Fruit fly (Drosophila melanogaster) whole organism, embryonic: Measurements from ENCODE around the gene Upf1.

Source experiments
- Bdp1 ChIP-seq: fragments of 200-800 bp; sonication (Bioruptor generic); optimal IDR thresholded peaks from 3 replicates; lab custom pipeline; 2016; ENCODE audit warnings: missing biosample characterization, missing genetic modification characterization
- CG11093 ChIP-seq: fragments of 200-800 bp; sonication (Bioruptor generic); IDR thresholded peaks from 3 replicates; pipeline ENCODE4 v1.3.6; 2022; ENCODE audit warnings: missing biosample characterization, missing genetic modification characterization
- CG11695 ChIP-seq: fragments of 200-800 bp; sonication (Bioruptor generic); IDR thresholded peaks from 3 replicates; pipeline ENCODE4 v1.3.6; 2022; ENCODE audit warnings: missing biosample characterization, missing genetic modification characterization
- CG12942 ChIP-seq: fragments of 200-800 bp; sonication (Bioruptor generic); optimal IDR thresholded peaks from 3 replicates; lab custom pipeline; 2016; ENCODE audit warnings: missing biosample characterization, missing genetic modification characterization
- CG13123 ChIP-seq: fragments of 200-800 bp; sonication (Bioruptor generic); optimal IDR thresholded peaks from 2 replicates; lab custom pipeline; 2016; ENCODE audit warnings: missing biosample characterization, missing genetic modification characterization
- CG14667 ChIP-seq: fragments of 200-800 bp; sonication (Bioruptor generic); IDR thresholded peaks from 2 replicates; pipeline ENCODE4 v1.3.6; 2022; ENCODE audit warnings: missing biosample characterization, missing genetic modification characterization
- CG14710 ChIP-seq: fragments of 200-800 bp; sonication (Bioruptor generic); optimal IDR thresholded peaks from 3 replicates; lab custom pipeline; 2019; ENCODE audit warnings: missing biosample characterization, mild to moderate bottlenecking, missing genetic modification characterization, moderate library complexity
- CG1529 ChIP-seq: fragments of 200-800 bp; sonication (Bioruptor generic); optimal IDR thresholded peaks from 3 replicates; lab custom pipeline; 2018; ENCODE audit warnings: missing biosample characterization, missing genetic modification characterization
- CG17186 ChIP-seq: fragments of 200-800 bp; sonication (Bioruptor generic); optimal IDR thresholded peaks from 3 replicates; lab custom pipeline; 2017; ENCODE audit warnings: missing biosample characterization, missing genetic modification reagents, missing genetic modification characterization
- CG17912 ChIP-seq: fragments of 200-800 bp; sonication (Bioruptor generic); optimal IDR thresholded peaks from 2 replicates; lab custom pipeline; 2018; ENCODE audit warnings: missing biosample characterization, mild to moderate bottlenecking, missing genetic modification characterization
- CG1832 ChIP-seq: fragments of 200-800 bp; sonication (Bioruptor generic); optimal IDR thresholded peaks from 2 replicates; lab custom pipeline; 2017; ENCODE audit warnings: missing biosample characterization, mild to moderate bottlenecking, missing genetic modification characterization, inconsistent platforms
- CG30020 ChIP-seq: fragments of 200-800 bp; optimal IDR thresholded peaks from 2 replicates; lab custom pipeline; 2019; ENCODE audit warnings: missing biosample characterization, mild to moderate bottlenecking, missing genetic modification characterization, moderate library complexity
- CG3065 ChIP-seq: fragments of 200-800 bp; sonication (Bioruptor generic); optimal IDR thresholded peaks from 2 replicates; lab custom pipeline; 2016; ENCODE audit warnings: missing biosample characterization, missing genetic modification characterization
- CG34376 ChIP-seq: fragments of 200-800 bp; sonication (Bioruptor generic); optimal IDR thresholded peaks from 2 replicates; lab custom pipeline; 2018; ENCODE audit warnings: missing biosample characterization, mild to moderate bottlenecking, missing genetic modification characterization
- CG42726 ChIP-seq: fragments of 200-800 bp; sonication (Bioruptor generic); IDR thresholded peaks from 2 replicates; pipeline ENCODE4 v1.3.6; 2022; ENCODE audit warnings: missing biosample characterization, missing genetic modification characterization; ENCODE audit not compliant: partially characterized antibody
- CG4328 ChIP-seq: fragments of 200-800 bp; sonication (Bioruptor generic); optimal IDR thresholded peaks from 3 replicates; lab custom pipeline; 2017; ENCODE audit warnings: missing biosample characterization, missing genetic modification reagents, missing genetic modification characterization
- CG4820 ChIP-seq: fragments of 200-800 bp; sonication (Bioruptor generic); optimal IDR thresholded peaks from 3 replicates; lab custom pipeline; 2016; ENCODE audit warnings: missing biosample characterization, missing genetic modification characterization
- Deaf1 ChIP-seq: fragments of 200-800 bp; optimal IDR thresholded peaks from 3 replicates; lab custom pipeline; 2019; ENCODE audit warnings: missing biosample characterization, mild to moderate bottlenecking, missing genetic modification characterization, moderate library complexity
- Dek ChIP-seq: fragments of 200-800 bp; sonication (Bioruptor generic); optimal IDR thresholded peaks from 3 replicates; lab custom pipeline; 2019; ENCODE audit warnings: missing biosample characterization, mild to moderate bottlenecking, missing genetic modification characterization, moderate library complexity
- Dfd ChIP-seq, 2 experiments: fragments of >200 bp; optimal IDR thresholded peaks; 2 replicates each; lab custom pipeline; 2017; ENCODE audit warnings: missing biosample characterization in 2 of 2, missing genetic modification characterization in 2 of 2
- E2f2 ChIP-seq: fragments of 200-800 bp; sonication (Bioruptor generic); IDR thresholded peaks from 2 replicates; pipeline ENCODE4 v1.3.6; 2022; ENCODE audit warnings: missing biosample characterization, missing genetic modification characterization
- Eip74EF ChIP-seq, 2 experiments: fragments of 200-800 bp in 1 of 2; fragments of >200 bp in 1 of 2; sonication (Bioruptor generic) in 1 of 2; optimal IDR thresholded peaks; 2 replicates each; lab custom pipeline; 2017 to 2019; ENCODE audit warnings: missing biosample characterization in 2 of 2, missing genetic modification characterization in 2 of 2, mild to moderate bottlenecking in 1 of 2, moderate library complexity in 1 of 2
- HHEX ChIP-seq: fragments of 200-800 bp; sonication (Bioruptor generic); optimal IDR thresholded peaks from 3 replicates; lab custom pipeline; 2017; ENCODE audit warnings: missing biosample characterization, mild to moderate bottlenecking, missing genetic modification characterization, missing genetic modification reagents
- MBD-R2 ChIP-seq: fragments of 200-800 bp; sonication (Bioruptor generic); IDR thresholded peaks from 2 replicates; pipeline ENCODE4 v1.3.6; 2022; ENCODE audit warnings: missing biosample characterization, missing genetic modification characterization
- MESR4 ChIP-seq: fragments of 200-800 bp; sonication (Bioruptor generic); optimal IDR thresholded peaks from 2 replicates; lab custom pipeline; 2018; ENCODE audit warnings: missing biosample characterization, mild to moderate bottlenecking, missing genetic modification characterization, moderate library complexity
- Med ChIP-seq: fragments of 200-800 bp; sonication (Bioruptor generic); peaks from one replicate; lab custom pipeline; 2016; ENCODE audit warnings: missing biosample characterization, missing genetic modification characterization, mild to moderate bottlenecking, inconsistent platforms, moderate library complexity
- NFAT ChIP-seq: fragments of 200-800 bp; sonication (Bioruptor generic); IDR thresholded peaks from 2 replicates; pipeline ENCODE4 v1.3.6; 2022; ENCODE audit warnings: missing biosample characterization, missing genetic modification characterization
- Neu2 ChIP-seq: fragments of 200-800 bp; sonication (Bioruptor generic); optimal IDR thresholded peaks from 3 replicates; lab custom pipeline; 2016; ENCODE audit warnings: missing biosample characterization, missing genetic modification characterization, borderline replicate concordance
- Ravus ChIP-seq: fragments of 200-800 bp; sonication (Bioruptor generic); IDR thresholded peaks from 2 replicates; pipeline ENCODE4 v1.3.6; 2022; ENCODE audit warnings: missing biosample characterization, missing genetic modification characterization
- crol ChIP-seq: fragments of 200-800 bp; sonication (Bioruptor generic); IDR thresholded peaks from 2 replicates; pipeline ENCODE4 v1.3.6; 2022; ENCODE audit warnings: missing biosample characterization, missing genetic modification characterization
- ems ChIP-seq: fragments of 200-800 bp; sonication (Bioruptor generic); optimal IDR thresholded peaks from 3 replicates; lab custom pipeline; 2016; ENCODE audit warnings: missing biosample characterization, missing genetic modification characterization
- en ChIP-seq: fragments of 200-800 bp; sonication (Bioruptor generic); optimal IDR thresholded peaks from 2 replicates; lab custom pipeline; 2016; ENCODE audit warnings: missing biosample characterization, missing genetic modification characterization
- exex ChIP-seq: fragments of 200-800 bp; sonication (Bioruptor generic); optimal IDR thresholded peaks from 4 replicates; lab custom pipeline; 2018; ENCODE audit warnings: missing biosample characterization, mild to moderate bottlenecking, missing genetic modification characterization, moderate library complexity
- eyg ChIP-seq: fragments of 200-800 bp; sonication (Bioruptor generic); optimal IDR thresholded peaks from 3 replicates; lab custom pipeline; 2016; ENCODE audit warnings: missing biosample characterization, missing genetic modification characterization
- fd102C ChIP-seq: fragments of 200-800 bp; sonication (Bioruptor generic); optimal IDR thresholded peaks from 2 replicates; lab custom pipeline; 2018; ENCODE audit warnings: missing biosample characterization, mild to moderate bottlenecking, missing genetic modification characterization, moderate library complexity
- h ChIP-seq: fragments of >200 bp; optimal IDR thresholded peaks from 2 replicates; lab custom pipeline; 2017
- hb ChIP-seq: fragments of 200-800 bp; sonication (Bioruptor generic); IDR thresholded peaks from 3 replicates; pipeline ENCODE4 v1.3.6; 2022; ENCODE audit warnings: missing biosample characterization, missing genetic modification characterization; ENCODE audit not compliant: partially characterized antibody
- hbn ChIP-seq: fragments of 200-800 bp; sonication (Bioruptor generic); IDR thresholded peaks from 2 replicates; pipeline ENCODE4 v1.3.6; 2022; ENCODE audit warnings: missing biosample characterization, missing genetic modification characterization; ENCODE audit not compliant: partially characterized antibody
- kay ChIP-seq: fragments of 200-800 bp; sonication (Bioruptor generic); optimal IDR thresholded peaks from 2 replicates; lab custom pipeline; 2016; ENCODE audit warnings: missing biosample characterization, missing genetic modification characterization
- klu ChIP-seq: fragments of 200-800 bp; sonication (Bioruptor generic); IDR thresholded peaks from 2 replicates; pipeline ENCODE4 v1.3.6; 2022; ENCODE audit warnings: missing biosample characterization, missing genetic modification characterization
- lilli ChIP-seq: fragments of 200-800 bp; sonication (Bioruptor generic); optimal IDR thresholded peaks from 3 replicates; lab custom pipeline; 2016; ENCODE audit warnings: missing biosample characterization, missing genetic modification characterization
- nau ChIP-seq: fragments of 200-800 bp; sonication (Bioruptor generic); optimal IDR thresholded peaks from 3 replicates; lab custom pipeline; 2017; ENCODE audit warnings: missing biosample characterization, mild to moderate bottlenecking, missing genetic modification characterization, missing genetic modification reagents
- odd ChIP-seq: fragments of 200-800 bp; sonication (Bioruptor generic); optimal IDR thresholded peaks from 2 replicates; lab custom pipeline; 2017; ENCODE audit warnings: missing biosample characterization, mild to moderate bottlenecking, missing genetic modification characterization
- scrt ChIP-seq: fragments of 200-800 bp; sonication (Bioruptor generic); optimal IDR thresholded peaks from 2 replicates; lab custom pipeline; 2018; ENCODE audit warnings: missing biosample characterization, mild to moderate bottlenecking, missing genetic modification characterization, moderate library complexity
- sim ChIP-seq: fragments of 200-800 bp; sonication (Bioruptor generic); IDR thresholded peaks from 2 replicates; pipeline ENCODE4 v1.3.6; 2022; ENCODE audit warnings: missing biosample characterization, missing genetic modification characterization
- so ChIP-seq: fragments of 200-800 bp; sonication (Bioruptor generic); IDR thresholded peaks from 3 replicates; pipeline ENCODE4 v1.3.6; 2022; ENCODE audit warnings: missing biosample characterization, missing genetic modification characterization
- tx ChIP-seq: fragments of 200-800 bp; sonication (Bioruptor generic); optimal IDR thresholded peaks from 2 replicates; lab custom pipeline; 2016; ENCODE audit warnings: missing biosample characterization, missing genetic modification characterization
- z ChIP-seq: fragments of 200-800 bp; sonication (Bioruptor generic); IDR thresholded peaks from 3 replicates; pipeline ENCODE4 v1.3.6; 2022; ENCODE audit warnings: missing biosample characterization, missing genetic modification characterization
- zfh1 ChIP-seq: fragments of 200-800 bp; sonication (Bioruptor generic); IDR thresholded peaks from 3 replicates; pipeline ENCODE4 v1.3.6; 2022; ENCODE audit warnings: missing biosample characterization, missing genetic modification characterization
- zfh2 ChIP-seq: fragments of 200-800 bp; sonication (Bioruptor generic); optimal IDR thresholded peaks from 2 replicates; lab custom pipeline; 2016; ENCODE audit warnings: missing biosample characterization, missing genetic modification characterization

The Upf1 gene

DNA sequence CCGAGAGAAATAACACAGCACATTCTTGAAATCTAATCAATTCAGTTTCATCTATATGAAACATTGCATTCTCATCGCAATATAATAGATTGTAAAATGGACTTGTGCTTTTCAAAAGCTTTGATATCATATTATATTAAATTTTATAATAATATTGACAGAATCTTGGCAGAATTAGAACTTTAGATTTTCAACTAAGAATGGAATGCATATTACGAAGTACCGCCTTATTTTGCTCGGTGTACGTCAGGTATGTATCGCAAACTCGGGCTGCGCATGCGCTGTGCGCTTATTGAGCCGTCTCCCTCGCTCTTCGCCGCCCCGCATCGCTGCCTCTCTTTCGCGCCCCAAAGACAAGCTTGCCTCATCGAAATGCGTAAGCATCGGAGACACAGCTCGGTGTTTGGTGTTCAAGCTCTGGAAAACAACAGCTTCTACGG, 10.0 kb upstream of the Upf1 start (continued):
- peak; percentile 83 for TF ChIP-seq Med (GFP tag; lab: Kevin White, UChicago)
- TF ChIP-seq kay = peak; percentile 55
- TF ChIP-seq MBD-R2 (GFP tag; lab: Robert Waterston, UW) = peak; percentile 50
- no peak for TF ChIP-seq hb (GFP tag; lab: Robert Waterston, UW)
- peak; percentile 78 for TF ChIP-seq CG14667 (GFP tag; lab: Robert Waterston, UW)
- TF ChIP-seq crol (GFP tag; lab: Robert Waterston, UW) = peak; percentile 34; the same call in 1 of the 2 replicates
- 0 out of 2 replicates have a peak, but pooled peaks have one; percentile 62 for TF ChIP-seq sim (GFP tag; lab: Robert Waterston, UW)
- peak; percentile 88 for TF ChIP-seq klu (GFP tag; lab: Robert Waterston, UW)
- TF ChIP-seq Dek (tag; lab: Kevin White, UChicago) = peak; percentile 89
- peak; percentile 87 for TF ChIP-seq CG11093 (GFP tag; lab: Robert Waterston, UW)
- TF ChIP-seq CG42726 (GFP tag; lab: Robert Waterston, UW) = no peak
- peak; percentile 44 for TF ChIP-seq ems (GFP tag; lab: Kevin White, UChicago)
- peak; percentile 6 for TF ChIP-seq zfh2 (GFP tag; lab: Kevin White, UChicago)
- TF ChIP-seq CG17186 (GFP tag; lab: Kevin White, UChicago) = peak; percentile 54
- TF ChIP-seq CG34376 (GFP tag; lab: Kevin White, UChicago) = peak; percentile 81
- TF ChIP-seq MESR4 (GFP tag; lab: Kevin White, UChicago) = peak; percentile 8
- peak in 1 of 2 experiments; percentile 89 for TF ChIP-seq Eip74EF (GFP tag; optimal IDR thresholded peaks at IDR 0.05; lab: Kevin White, UChicago)
- peak; percentile 78 for TF ChIP-seq CG1529 (GFP tag; lab: Kevin White, UChicago)
- TF ChIP-seq E2f2 (GFP tag; lab: Robert Waterston, UW) = peak; percentile 67
- TF ChIP-seq CG30020 (tag; lab: Kevin White, UChicago) = peak; percentile 73
- peak; percentile 2 for TF ChIP-seq CG13123 (GFP tag; lab: Kevin White, UChicago)
- TF ChIP-seq so (GFP tag; lab: Robert Waterston, UW) = peak; percentile 90
- TF ChIP-seq lilli = peak; percentile 44
- TF ChIP-seq Neu2 (GFP tag; lab: Kevin White, UChicago) = no peak
- TF ChIP-seq odd = peak; percentile 88
- TF ChIP-seq fd102C (GFP tag; lab: Kevin White, UChicago) = peak; percentile 54
- peak; percentile 59 for TF ChIP-seq NFAT (GFP tag; lab: Robert Waterston, UW)
- TF ChIP-seq Dfd (GFP tag; optimal IDR thresholded peaks at IDR 0.05; lab: Kevin White, UChicago) = no peak
- no peak for TF ChIP-seq z (GFP tag; lab: Robert Waterston, UW)
- peak; percentile 79 for TF ChIP-seq CG4820 (GFP tag; lab: Kevin White, UChicago)
- TF ChIP-seq en = no peak
- no peak for TF ChIP-seq h
- TF ChIP-seq CG12942 (GFP tag; lab: Kevin White, UChicago) = peak; percentile 64
- no peak for TF ChIP-seq Bdp1 (GFP tag; lab: Kevin White, UChicago)
- peak; percentile 67 for TF ChIP-seq exex
- TF ChIP-seq scrt (GFP tag; lab: Kevin White, UChicago) = peak; percentile 85
- TF ChIP-seq Deaf1 (tag; lab: Kevin White, UChicago) = peak; percentile 73
- peak; percentile 92 for TF ChIP-seq CG14710 (tag; lab: Kevin White, UChicago)
- TF ChIP-seq zfh1 = peak; percentile 87
- TF ChIP-seq CG1832 (GFP tag; lab: Kevin White, UChicago) = peak; percentile 79
- no peak for TF ChIP-seq hbn (GFP tag; lab: Robert Waterston, UW)
- peak; percentile 78 for TF ChIP-seq nau (GFP tag; lab: Kevin White, UChicago)
- peak; percentile 91 for TF ChIP-seq CG11695
- TF ChIP-seq HHEX (GFP tag; lab: Kevin White, UChicago) = peak; percentile 86
- TF ChIP-seq eyg = no peak
- peak; percentile 91 for TF ChIP-seq CG4328 (GFP tag; lab: Kevin White, UChicago)
- TF ChIP-seq CG17912 (GFP tag; lab: Kevin White, UChicago) = peak; percentile 53
- TF ChIP-seq Ravus = peak; percentile 34; the same call in 1 of the 2 replicates
- peak; percentile 35 for TF ChIP-seq CG3065 (GFP tag; lab: Kevin White, UChicago)
- TF ChIP-seq tx = no peak
